Worm (Caenorhabditis elegans) whole organism, L4/young adult: ENCODE data around the gene ulp-3.

Experiments used
- W03F9.2 ChIP-seq: fragments of 150-350 bp; optimal IDR thresholded peaks from 2 replicates; lab custom pipeline; 2014; ENCODE audit warnings: missing biosample characterization, missing genetic modification characterization
- him-1 ChIP-seq: sonication (generic microtip); optimal IDR thresholded peaks from 2 replicates; lab custom pipeline; 2016; ENCODE audit warnings: missing genotype, missing genetic modification reagents, missing genetic modification characterization, missing compliant biosample characterization

- no peak for TF ChIP-seq W03F9.2 (tag; lab: Kevin White, UChicago)
- no peak for TF ChIP-seq him-1
Measured at ce11 chrIV:1990843-1991339, 27.5 kb downstream of the ulp-3 start.
